Worm (Caenorhabditis elegans): ENCODE data around the gene twk-18.

DNA sequence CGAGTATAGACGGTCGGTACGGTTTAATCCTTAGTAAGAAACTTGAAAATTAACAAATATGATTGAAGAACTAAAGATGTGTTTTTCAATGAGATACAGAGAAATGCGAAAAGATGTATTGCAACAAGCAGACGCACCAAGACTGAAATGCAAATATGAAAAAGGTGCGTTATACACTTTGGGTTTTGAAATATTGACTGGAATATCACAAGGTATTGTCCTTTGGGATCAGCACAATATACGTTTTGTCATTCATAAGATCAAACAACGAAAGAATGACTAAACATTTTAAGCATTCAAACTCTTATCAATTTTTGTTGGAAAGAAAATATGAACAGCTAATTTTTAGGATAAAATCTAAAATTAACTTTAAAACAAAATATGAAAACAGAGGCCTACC, 34.9 kb downstream of the twk-18 start, which contains the start of gene T25B6.6:
- TF ChIP-seq snpc-1.2 (GFP tag; IDR thresholded peaks at IDR 0.05) (no peak), dpl-1 (GFP tag; optimal IDR thresholded peaks at IDR 0.05) (no peak), zag-1 (tag; optimal IDR thresholded peaks at IDR 0.05) (no peak), php-3 (GFP tag; IDR thresholded peaks at IDR 0.05) (no peak), mep-1 (tag; optimal IDR thresholded peaks at IDR 0.05) (no peak), zfp-2 (tag; optimal IDR thresholded peaks at IDR 0.05) (no peak), madf-9 (GFP tag; conservative IDR thresholded peaks at IDR 0.05) (no peak), mxl-2 (GFP tag; conservative IDR thresholded peaks at IDR 0.05) (no peak), R02D3.7 (tag; optimal IDR thresholded peaks at IDR 0.05) (no peak), ceh-82 (tag; optimal IDR thresholded peaks at IDR 0.05) (no peak), nhr-77 (tag; optimal IDR thresholded peaks at IDR 0.05) (no peak), lin-39 (tag; optimal IDR thresholded peaks at IDR 0.05) (no peak), daf-8 (GFP tag; IDR thresholded peaks at IDR 0.05) (no peak)
